Worm (Caenorhabditis elegans): ENCODE results near the gene dre-1.

- TF ChIP-seq aly-2 (tag; optimal IDR thresholded peaks at IDR 0.05) (no peak), pha-4 (tag; optimal IDR thresholded peaks at IDR 0.05) (no peak), unc-62 (GFP tag; optimal IDR thresholded peaks at IDR 0.05) (no peak), ceh-16 (tag; optimal IDR thresholded peaks at IDR 0.05) (no peak), R02D3.7 (tag; optimal IDR thresholded peaks at IDR 0.05) (no peak), egl-27 (tag; optimal IDR thresholded peaks at IDR 0.05) (no peak), nfya-1 (tag; optimal IDR thresholded peaks at IDR 0.05; ENCODE audit: insufficient read depth) (no peak), ama-1 (optimal IDR thresholded peaks at IDR 0.05) (no peak), elt-3 (tag; optimal IDR thresholded peaks at IDR 0.05) (no peak), zag-1 (tag; optimal IDR thresholded peaks at IDR 0.05) (no peak), mdl-1 (tag; optimal IDR thresholded peaks at IDR 0.05) (no peak), lin-39 (tag; optimal IDR thresholded peaks at IDR 0.05) (no peak), ztf-4 (tag; optimal IDR thresholded peaks at IDR 0.05) (no peak), nhr-23 (tag; optimal IDR thresholded peaks at IDR 0.05) (no peak)
Measured at ce11 chrV:6559105-6559504, 12.8 kb upstream of the dre-1 start, which contains the start of gene spp-26.
